Worm (Caenorhabditis elegans): ENCODE results near the gene C08F11.7.

C08F11.7 gene

ce11 chrIV:13619203-13619602 lies 17.9 kb upstream of the C08F11.7 start, which contains the start of gene C08F11.3:
C08F11.3 (plus strand) TSS chrIV:13619503.
- no peak for TF ChIP-seq daf-16 (GFP tag; optimal IDR thresholded peaks at IDR 0.05)
- TF ChIP-seq daf-16 (tag; optimal IDR thresholded peaks at IDR 0.05): peak; percentile 71
- TF ChIP-seq zfp-3 (GFP tag; conservative IDR thresholded peaks at IDR 0.05): no peak
- peak; percentile 1 for TF ChIP-seq nhr-28 (tag; optimal IDR thresholded peaks at IDR 0.05)

DNA sequence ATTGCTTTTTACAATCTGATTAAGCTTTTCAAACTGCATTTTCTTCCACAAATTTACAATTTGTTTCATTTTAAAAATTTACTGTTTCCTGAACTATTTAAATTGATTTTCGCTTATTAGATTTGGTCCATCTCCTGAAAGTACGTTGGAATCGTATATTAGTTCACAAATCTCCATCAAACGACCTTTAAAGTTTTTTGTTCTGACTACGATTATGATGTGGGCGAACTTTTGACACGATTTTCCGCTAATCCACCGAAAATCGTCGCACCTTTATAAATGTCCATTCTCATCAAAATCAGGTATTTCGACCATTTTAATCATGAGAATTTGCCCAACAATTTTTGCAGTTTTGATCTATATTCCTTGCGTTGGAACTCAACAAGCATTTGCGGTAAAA lies 13.5 kb upstream of the C08F11.7 start, which contains the start of gene C08F11.1:
TSS of gene C08F11.1 (plus strand) at position 301 of the 400 bp plus-strand sequence.
- no peak for TF ChIP-seq skn-1 (tag; optimal IDR thresholded peaks at IDR 0.05)
- no peak for TF ChIP-seq lin-39 (tag; optimal IDR thresholded peaks at IDR 0.05)
- TF ChIP-seq F49E8.2 (tag; optimal IDR thresholded peaks at IDR 0.05; ENCODE audit: borderline replicate concordance): no peak

DNA sequence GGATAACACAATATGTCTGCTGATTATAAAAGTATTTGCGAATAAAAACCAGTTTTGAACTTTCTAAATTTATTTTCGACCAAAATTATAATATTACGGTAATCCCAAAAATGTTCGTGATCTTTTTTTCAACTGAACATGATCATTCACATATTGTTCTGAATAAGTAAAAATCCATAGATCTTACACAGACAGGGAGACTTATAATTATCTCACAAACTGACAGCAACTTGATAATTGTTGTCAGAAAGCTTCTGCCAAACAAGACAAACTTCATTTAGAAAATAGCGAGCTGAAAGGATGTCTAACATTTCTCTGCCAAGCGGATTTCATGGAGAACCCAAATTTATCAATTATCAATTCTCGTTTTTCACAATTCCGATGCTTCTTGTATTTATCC lies 10.6 kb upstream of the C08F11.7 start, which contains the start of gene sru-21:
TSS of gene sru-21 (plus strand) at position 301 of the 400 bp plus-strand sequence.
- no peak for TF ChIP-seq ctbp-1 (GFP tag; IDR thresholded peaks at IDR 0.05)
- no peak for TF ChIP-seq mes-2 (tag; optimal IDR thresholded peaks at IDR 0.05; ENCODE audit: poor library complexity, severe bottlenecking)
- TF ChIP-seq zip-11 (GFP tag; IDR thresholded peaks at IDR 0.05): no peak
- TF ChIP-seq attf-4 (tag; optimal IDR thresholded peaks at IDR 0.05): no peak
- no peak for TF ChIP-seq F10B5.3 (tag; optimal IDR thresholded peaks at IDR 0.05)
- TF ChIP-seq nhr-42 (GFP tag; IDR thresholded peaks at IDR 0.05): no peak
- no peak for TF ChIP-seq D1046.2 (GFP tag; IDR thresholded peaks at IDR 0.05)
- no peak for TF ChIP-seq snpc-1.2 (GFP tag; IDR thresholded peaks at IDR 0.05)
- no peak for TF ChIP-seq sdz-12 (GFP tag; optimal IDR thresholded peaks at IDR 0.05)
- no peak for TF ChIP-seq lin-1 (GFP tag; IDR thresholded peaks at IDR 0.05)
- no peak for TF ChIP-seq tag-97 (GFP tag; IDR thresholded peaks at IDR 0.05)
- no peak for TF ChIP-seq dve-1 (tag; optimal IDR thresholded peaks at IDR 0.05; ENCODE audit: insufficient read depth)
- TF ChIP-seq nhr-10 (tag; optimal IDR thresholded peaks at IDR 0.05): no peak
- no peak for TF ChIP-seq php-3 (GFP tag; IDR thresholded peaks at IDR 0.05)
- TF ChIP-seq daf-19 (GFP tag; conservative IDR thresholded peaks at IDR 0.05): no peak

DNA sequence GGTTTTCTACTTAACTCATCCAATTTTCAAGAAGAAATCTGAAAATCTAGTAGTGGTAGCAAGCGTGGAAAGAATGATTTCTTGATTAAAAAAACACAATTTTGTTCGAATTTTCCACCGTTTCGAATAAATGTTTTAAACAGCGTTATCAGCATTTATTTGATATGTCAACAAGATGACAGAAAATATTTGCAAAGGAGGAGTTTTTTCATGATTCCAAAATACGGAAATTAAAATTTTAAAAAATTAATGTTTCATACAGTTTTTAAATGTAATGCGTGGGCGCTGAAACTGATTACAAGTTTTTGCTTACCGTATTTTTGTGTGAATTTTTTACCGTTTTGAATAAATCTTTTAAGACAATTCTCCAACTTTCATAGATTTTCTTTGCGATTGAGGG lies 4.5 kb upstream of the C08F11.7 start:
- peak in 1 of 2 experiments; percentile 69 for TF ChIP-seq unc-62 (GFP tag; optimal IDR thresholded peaks at IDR 0.05 in 1 of 2)
- TF ChIP-seq unc-62 (tag; optimal IDR thresholded peaks at IDR 0.05): no peak
- no peak for TF ChIP-seq daf-16 (GFP tag; optimal IDR thresholded peaks at IDR 0.05)
- TF ChIP-seq daf-16 (tag; optimal IDR thresholded peaks at IDR 0.05): peak; percentile 57
- TF ChIP-seq ceh-62 (tag; optimal IDR thresholded peaks at IDR 0.05): no peak
- TF ChIP-seq pqm-1 (tag; optimal IDR thresholded peaks at IDR 0.05): peak; percentile 24

DNA sequence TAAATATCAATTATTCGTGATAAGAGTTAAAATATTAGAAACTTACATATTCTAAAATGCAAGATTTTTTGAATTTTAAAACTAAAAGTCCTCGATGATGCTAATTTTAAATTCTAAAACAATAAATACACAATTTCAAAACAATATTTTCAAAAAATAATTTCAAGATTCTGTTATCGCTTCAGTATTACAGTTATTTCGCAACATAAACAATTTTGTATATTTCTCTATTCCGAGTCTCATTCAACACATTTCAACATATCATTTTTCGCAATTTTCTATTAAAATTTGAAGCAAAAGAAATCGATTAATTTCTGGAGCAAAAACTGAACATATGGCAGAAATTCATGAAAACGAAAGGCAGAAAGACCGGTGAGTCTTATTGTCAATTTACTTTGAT lies 3.9 kb upstream of the C08F11.7 start, which contains the start of gene fbxa-98:
TSS of gene fbxa-98 (plus strand) at position 243 of the 400 bp plus-strand sequence.
- TF ChIP-seq ztf-7 (tag; optimal IDR thresholded peaks at IDR 0.05) (peak; percentile 18), daf-16 (GFP tag; optimal IDR thresholded peaks at IDR 0.05) (no peak), daf-16 (tag; optimal IDR thresholded peaks at IDR 0.05) (peak; percentile 80), ceh-44 (GFP tag; IDR thresholded peaks at IDR 0.05) (no peak)

DNA sequence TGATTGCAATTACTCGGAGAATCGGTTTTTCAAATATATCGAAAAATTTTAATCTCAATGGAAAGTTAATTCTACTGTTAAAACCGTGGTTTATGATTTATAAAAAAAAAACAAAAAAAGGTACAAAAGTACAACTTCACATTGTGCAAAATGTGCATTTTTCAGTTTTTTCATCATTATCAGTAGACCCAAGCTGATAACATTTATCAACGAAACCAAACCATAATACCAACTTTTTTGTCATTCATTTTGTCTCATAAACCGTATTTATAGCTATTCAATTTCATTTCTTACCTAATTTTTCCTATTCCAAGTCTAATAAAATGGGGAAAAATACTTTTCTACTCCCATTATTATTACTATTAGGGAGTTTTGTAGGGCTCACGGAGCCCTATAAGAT lies 2.0 kb downstream of the C08F11.7 start, which contains the start of gene ugt-22:
TSS of gene ugt-22 (plus strand) at position 234 of the 400 bp plus-strand sequence.
- TF ChIP-seq lin-15B (tag; optimal IDR thresholded peaks at IDR 0.05) (no peak), dmd-6 (GFP tag; IDR thresholded peaks at IDR 0.05) (peak; percentile 50), arid-1 (GFP tag; conservative IDR thresholded peaks at IDR 0.05) (no peak), daf-16 (GFP tag; optimal IDR thresholded peaks at IDR 0.05) (no peak), daf-16 (tag; optimal IDR thresholded peaks at IDR 0.05) (peak; percentile 47), ztf-7 (tag; optimal IDR thresholded peaks at IDR 0.05) (peak; percentile 31), spr-3 (GFP tag; optimal IDR thresholded peaks at IDR 0.05) (no peak), lin-13 (GFP tag; optimal IDR thresholded peaks at IDR 0.05) (no peak), aly-2 (tag; optimal IDR thresholded peaks at IDR 0.05) (no peak), rbr-2 (tag; optimal IDR thresholded peaks at IDR 0.05) (no peak), zag-1 (tag; optimal IDR thresholded peaks at IDR 0.05) (no peak), dve-1 (tag; optimal IDR thresholded peaks at IDR 0.05; ENCODE audit: insufficient read depth) (peak; percentile 37), ama-1 (optimal IDR thresholded peaks at IDR 0.05) (no peak), pqm-1 (tag; optimal IDR thresholded peaks at IDR 0.05) (peak; percentile 83), nhr-77 (tag; optimal IDR thresholded peaks at IDR 0.05) (peak; percentile 5), zip-11 (GFP tag; IDR thresholded peaks at IDR 0.05) (no peak)

Data from whole organism, L4 larva.